Worm (Caenorhabditis elegans): ENCODE data around the gene K11G9.5.

DNA sequence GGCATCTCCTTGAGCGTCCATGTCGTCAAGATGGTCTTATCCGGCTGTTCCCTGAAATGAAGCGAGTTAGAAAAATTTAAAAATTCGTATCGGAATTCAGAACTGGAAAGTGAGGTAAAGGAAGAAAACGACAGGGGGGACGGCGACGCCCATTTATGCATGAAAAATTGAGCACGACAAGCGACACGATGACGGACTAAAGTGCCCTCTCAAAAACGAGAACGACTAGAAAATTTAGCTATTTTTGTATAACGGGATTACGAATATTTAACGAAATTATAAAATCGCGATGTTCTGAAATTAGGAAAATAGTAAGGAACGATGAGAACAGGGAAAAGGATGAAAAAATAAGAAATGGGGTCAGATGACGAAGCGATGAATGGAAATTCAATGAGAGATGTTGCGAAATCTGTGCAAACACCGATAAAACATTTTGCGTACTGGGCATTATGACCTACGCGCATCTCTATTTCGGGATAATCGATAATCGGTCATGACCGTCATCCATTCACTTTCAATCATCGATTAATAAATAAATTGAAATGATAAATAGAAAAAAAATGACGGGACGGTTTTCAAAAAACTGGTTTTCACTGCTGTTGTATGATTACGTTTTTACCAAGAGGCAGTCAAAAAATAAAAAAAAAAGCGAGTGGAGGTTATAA, 31.7 kb downstream of the K11G9.5 start, which contains the start of gene snb-1:
- TF ChIP-seq tlf-1 (GFP tag; optimal IDR thresholded peaks at IDR 0.05) (no peak), nhr-80 (tag; optimal IDR thresholded peaks at IDR 0.05) (peak; percentile 2), ama-1 (optimal IDR thresholded peaks at IDR 0.05) (no peak), ama-1 (GFP tag; optimal IDR thresholded peaks at IDR 0.05) (no peak), madf-3 (GFP tag; IDR thresholded peaks at IDR 0.05) (no peak)
